Worm (Caenorhabditis elegans) whole organism, L2 larva: ENCODE results near the gene rsu-1.

Source experiments
- C34F6.9 ChIP-seq: fragments of 150-350 bp; optimal IDR thresholded peaks from 2 replicates; lab custom pipeline; 2014; ENCODE audit warnings: missing biosample characterization, missing genetic modification characterization
- F13H6.1 ChIP-seq: sonication (generic microtip); optimal IDR thresholded peaks from 2 replicates; lab custom pipeline; 2016; ENCODE audit warnings: missing genetic modification characterization, missing compliant biosample characterization
- R02D3.7 ChIP-seq: fragments of 150-350 bp; optimal IDR thresholded peaks from 2 replicates; lab custom pipeline; 2014; ENCODE audit warnings: missing biosample characterization, missing genetic modification characterization
- Y55F3AM.14 ChIP-seq: fragments of 200-800 bp; sonication (Bioruptor generic); optimal IDR thresholded peaks from 2 replicates; lab custom pipeline; 2018; ENCODE audit warnings: mild to moderate bottlenecking, missing genetic modification characterization, missing compliant biosample characterization
- alr-1 ChIP-seq: fragments of 150-350 bp; optimal IDR thresholded peaks from 2 replicates; lab custom pipeline; 2014; ENCODE audit warnings: missing biosample characterization, missing genetic modification characterization
- ama-1 ChIP-seq: fragments of 150-350 bp; optimal IDR thresholded peaks from 2 replicates; lab custom pipeline; 2018; ENCODE audit warnings: inconsistent platforms
- blmp-1 ChIP-seq: sonication (generic microtip); optimal IDR thresholded peaks from 2 replicates; lab custom pipeline; 2017; ENCODE audit warnings: missing genetic modification characterization, mild to moderate bottlenecking, missing compliant biosample characterization, antibody characterized with exemption, moderate library complexity; ENCODE audit not compliant: insufficient read depth
- ceh-16 ChIP-seq: fragments of 150-350 bp; optimal IDR thresholded peaks from 2 replicates; lab custom pipeline; 2014; ENCODE audit warnings: missing biosample characterization, missing genetic modification characterization
- crh-2 ChIP-seq: sonication (generic microtip); optimal IDR thresholded peaks from 2 replicates; lab custom pipeline; 2017; ENCODE audit warnings: missing biosample characterization, missing genetic modification characterization
- dmd-4 ChIP-seq: sonication (generic microtip); optimal IDR thresholded peaks from 2 replicates; lab custom pipeline; 2017; ENCODE audit warnings: missing biosample characterization, missing genetic modification characterization
- egl-27 ChIP-seq: sonication (generic microtip); optimal IDR thresholded peaks from 3 replicates; lab custom pipeline; 2017; ENCODE audit warnings: missing biosample characterization, missing genetic modification reagents, missing genetic modification characterization
- elt-1 ChIP-seq: fragments of 150-350 bp; optimal IDR thresholded peaks from 2 replicates; lab custom pipeline; 2014; ENCODE audit warnings: missing biosample characterization, missing genetic modification characterization
- fos-1 ChIP-seq: fragments of 150-350 bp; optimal IDR thresholded peaks from 2 replicates; lab custom pipeline; 2014; ENCODE audit warnings: missing biosample characterization, missing genetic modification characterization
- gmeb-1 ChIP-seq: fragments of 150-350 bp; optimal IDR thresholded peaks from 2 replicates; lab custom pipeline; 2014; ENCODE audit warnings: missing biosample characterization, missing genetic modification characterization
- lin-11 ChIP-seq: fragments of 150-350 bp; sonication (generic microtip); optimal IDR thresholded peaks from 2 replicates; lab custom pipeline; 2014; ENCODE audit warnings: missing biosample characterization, missing genetic modification characterization, inconsistent platforms, mixed read lengths
- lin-39 ChIP-seq: fragments of 150-350 bp; optimal IDR thresholded peaks from 2 replicates; lab custom pipeline; 2014; ENCODE audit warnings: missing biosample characterization, missing genetic modification reagents, missing genetic modification characterization
- mbf-1 ChIP-seq: sonication (generic microtip); optimal IDR thresholded peaks from 2 replicates; lab custom pipeline; 2017; ENCODE audit warnings: missing biosample characterization, missing genetic modification characterization
- mdl-1 ChIP-seq, 2 experiments: fragments of 150-350 bp in 1 of 2; sonication (generic microtip) in 1 of 2; optimal IDR thresholded peaks; 2 replicates each; lab custom pipeline; 2017; ENCODE audit warnings: missing biosample characterization in 2 of 2, missing genetic modification characterization in 2 of 2
- nhr-10 ChIP-seq: sonication (generic microtip); optimal IDR thresholded peaks from 2 replicates; lab custom pipeline; 2017; ENCODE audit warnings: missing biosample characterization, missing genetic modification characterization
- nhr-12 ChIP-seq: fragments of 150-350 bp; optimal IDR thresholded peaks from 2 replicates; lab custom pipeline; 2014; ENCODE audit warnings: missing biosample characterization, missing genetic modification characterization
- nhr-21 ChIP-seq: fragments of 150-350 bp; optimal IDR thresholded peaks from 2 replicates; lab custom pipeline; 2014; ENCODE audit warnings: missing biosample characterization, missing genetic modification characterization
- nhr-23 ChIP-seq: fragments of 150-350 bp; optimal IDR thresholded peaks from 2 replicates; lab custom pipeline; 2014; ENCODE audit warnings: missing biosample characterization, missing genetic modification reagents, missing genetic modification characterization
- nhr-6 ChIP-seq: fragments of 150-350 bp; optimal IDR thresholded peaks from 2 replicates; lab custom pipeline; 2014; ENCODE audit warnings: missing biosample characterization, missing genetic modification characterization
- nhr-77 ChIP-seq: fragments of 150-350 bp; optimal IDR thresholded peaks from 2 replicates; lab custom pipeline; 2014; ENCODE audit warnings: missing biosample characterization, missing genetic modification characterization
- peb-1 ChIP-seq: fragments of 150-350 bp; optimal IDR thresholded peaks from 2 replicates; lab custom pipeline; 2014; ENCODE audit warnings: missing biosample characterization, missing genetic modification characterization
- sem-4 ChIP-seq: fragments of 150-350 bp; optimal IDR thresholded peaks from 2 replicates; lab custom pipeline; 2014; ENCODE audit warnings: missing biosample characterization, missing genetic modification reagents, missing genetic modification characterization
- skn-1 ChIP-seq: sonication (generic microtip); optimal IDR thresholded peaks from 2 replicates; lab custom pipeline; 2017; ENCODE audit warnings: missing biosample characterization, missing genetic modification characterization
- sma-3 ChIP-seq: sonication (generic microtip); optimal IDR thresholded peaks from 2 replicates; lab custom pipeline; 2016; ENCODE audit warnings: missing genetic modification reagents, missing genetic modification characterization, missing compliant biosample characterization
- sma-9 ChIP-seq, 2 experiments: fragments of 150-350 bp in 1 of 2; sonication (generic microtip) in 1 of 2; optimal IDR thresholded peaks; 2 replicates each; lab custom pipeline; 2014 to 2016; ENCODE audit warnings: missing genetic modification characterization in 2 of 2, mild to moderate bottlenecking in 1 of 2, missing biosample characterization in 1 of 2, missing compliant biosample characterization in 1 of 2, missing genetic modification reagents in 1 of 2, moderate library complexity in 1 of 2
- snpc-4 ChIP-seq: fragments of 150-350 bp; optimal IDR thresholded peaks from 2 replicates; lab custom pipeline; 2014; ENCODE audit warnings: missing biosample characterization, missing genetic modification characterization
- unc-39 ChIP-seq: fragments of 150-350 bp; optimal IDR thresholded peaks from 2 replicates; lab custom pipeline; 2014; ENCODE audit warnings: missing biosample characterization, missing genetic modification characterization
- unc-55 ChIP-seq: fragments of 150-350 bp; sonication (generic microtip); optimal IDR thresholded peaks from 3 replicates; lab custom pipeline; 2014; ENCODE audit warnings: missing biosample characterization, missing genetic modification reagents, missing genetic modification characterization
- ztf-4 ChIP-seq: fragments of 150-350 bp; optimal IDR thresholded peaks from 2 replicates; lab custom pipeline; 2014; ENCODE audit warnings: missing biosample characterization, missing genetic modification characterization

rsu-1 gene

DNA sequence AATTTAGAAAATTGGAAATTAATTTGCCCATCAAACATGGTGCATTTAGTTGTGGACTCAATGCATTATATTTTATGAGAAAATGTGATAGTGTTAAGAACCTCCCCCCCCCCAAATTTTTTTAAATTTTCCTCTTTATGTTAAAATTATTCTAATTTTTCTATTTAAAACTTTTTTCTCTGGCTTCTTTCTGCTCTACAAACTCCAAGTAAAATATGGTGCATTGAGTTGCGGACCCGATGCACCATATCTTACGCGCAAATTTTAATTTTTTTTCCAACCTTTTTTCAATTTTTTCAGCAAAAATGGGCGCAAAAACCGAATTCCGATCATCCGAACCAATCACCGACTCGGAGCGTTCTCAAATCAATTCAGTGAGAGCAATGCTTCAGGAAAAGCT, 10.5 kb downstream of the rsu-1 start, which contains the start of gene C34C12.6:
C34C12.6 (plus strand) TSS at position 301 of the 400 bp plus-strand sequence.
- TF ChIP-seq F13H6.1 (tag; lab: Kevin White, UChicago) (no peak), Y55F3AM.14 (GFP tag; lab: Kevin White, UChicago) (no peak), nhr-12 (no peak), sma-9 (GFP tag; optimal IDR thresholded peaks at IDR 0.05; lab: Kevin White, UChicago) (no peak), sma-9 (tag; optimal IDR thresholded peaks at IDR 0.05; lab: Kevin White, UChicago) (no peak), lin-11 (tag; lab: Kevin White, UChicago) (no peak)

- no peak for TF ChIP-seq C34F6.9 (tag; lab: Kevin White, UChicago)
- no peak for TF ChIP-seq skn-1 (tag; lab: Kevin White, UChicago)
- no peak for TF ChIP-seq ceh-16 (tag; lab: Kevin White, UChicago)
- no peak for TF ChIP-seq ama-1 (lab: Kevin White, UChicago)
- TF ChIP-seq lin-11 (tag; lab: Kevin White, UChicago): no peak
- no peak for TF ChIP-seq crh-2 (tag; lab: Kevin White, UChicago)
- no peak for TF ChIP-seq snpc-4 (tag; lab: Kevin White, UChicago)
- TF ChIP-seq nhr-21 (tag; lab: Kevin White, UChicago): no peak
- no peak for TF ChIP-seq nhr-23
- TF ChIP-seq sma-9 (GFP tag; optimal IDR thresholded peaks at IDR 0.05; lab: Kevin White, UChicago): no peak
- no peak for TF ChIP-seq sma-9 (tag; optimal IDR thresholded peaks at IDR 0.05; lab: Kevin White, UChicago)
- no peak for TF ChIP-seq nhr-77 (tag; lab: Kevin White, UChicago)
- TF ChIP-seq, all 48 proteins: peak for 0
Measured at ce11 chrIII:3484995-3485394, 13.2 kb downstream of the rsu-1 start.

- TF ChIP-seq nhr-21 (tag; lab: Kevin White, UChicago) (no peak), unc-55 (GFP tag; lab: Kevin White, UChicago) (no peak), sem-4 (tag; lab: Kevin White, UChicago) (no peak), nhr-6 (tag; lab: Kevin White, UChicago) (no peak), nhr-10 (tag; lab: Kevin White, UChicago) (no peak), sma-3 (GFP tag; lab: Kevin White, UChicago) (peak; percentile 30), peb-1 (no peak), dmd-4 (tag; lab: Kevin White, UChicago) (no peak), R02D3.7 (tag; lab: Kevin White, UChicago) (no peak), blmp-1 (tag; lab: Kevin White, UChicago) (peak; percentile 55)
- TF ChIP-seq, all 48 proteins: peak for 2
Measured at ce11 chrIII:3486055-3486454, 14.3 kb downstream of the rsu-1 start.

DNA sequence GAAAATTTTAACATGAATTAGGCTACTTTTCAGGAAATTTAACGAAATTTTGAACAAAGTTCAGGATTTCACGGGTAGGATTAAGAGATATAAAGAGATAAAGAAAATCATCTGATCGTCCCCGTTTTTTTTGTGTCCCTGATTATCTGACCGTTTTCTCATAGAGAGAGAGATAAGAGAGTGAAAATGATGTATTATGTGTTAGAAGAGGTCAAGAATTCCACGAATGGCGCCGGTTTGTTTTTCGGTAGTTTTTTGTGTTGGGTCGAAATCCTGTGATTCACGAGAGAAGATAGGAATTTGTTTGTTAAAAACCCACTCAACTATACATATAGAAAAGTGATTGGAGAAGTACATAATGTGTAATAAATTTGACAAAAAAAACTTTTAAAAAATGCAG, 15.3 kb downstream of the rsu-1 start:
- no peak for TF ChIP-seq elt-1
- TF ChIP-seq alr-1 (tag; lab: Kevin White, UChicago): no peak
- TF ChIP-seq egl-27 (tag; lab: Kevin White, UChicago): no peak
- TF ChIP-seq F13H6.1 (tag; lab: Kevin White, UChicago): no peak
- no peak for TF ChIP-seq gmeb-1
- TF ChIP-seq sma-3 (GFP tag; lab: Kevin White, UChicago): no peak
- no peak for TF ChIP-seq mdl-1 (tag; optimal IDR thresholded peaks at IDR 0.05; lab: Kevin White, UChicago)
- no peak for TF ChIP-seq lin-39 (tag; lab: Kevin White, UChicago)
- no peak for TF ChIP-seq unc-55 (GFP tag; lab: Kevin White, UChicago)
- no peak for TF ChIP-seq nhr-10 (tag; lab: Kevin White, UChicago)
- no peak for TF ChIP-seq nhr-21 (tag; lab: Kevin White, UChicago)
- TF ChIP-seq ztf-4 (tag; lab: Kevin White, UChicago): no peak
- TF ChIP-seq peb-1: no peak
- no peak for TF ChIP-seq nhr-12
- no peak for TF ChIP-seq nhr-77 (tag; lab: Kevin White, UChicago)
- TF ChIP-seq crh-2 (tag; lab: Kevin White, UChicago): no peak

DNA sequence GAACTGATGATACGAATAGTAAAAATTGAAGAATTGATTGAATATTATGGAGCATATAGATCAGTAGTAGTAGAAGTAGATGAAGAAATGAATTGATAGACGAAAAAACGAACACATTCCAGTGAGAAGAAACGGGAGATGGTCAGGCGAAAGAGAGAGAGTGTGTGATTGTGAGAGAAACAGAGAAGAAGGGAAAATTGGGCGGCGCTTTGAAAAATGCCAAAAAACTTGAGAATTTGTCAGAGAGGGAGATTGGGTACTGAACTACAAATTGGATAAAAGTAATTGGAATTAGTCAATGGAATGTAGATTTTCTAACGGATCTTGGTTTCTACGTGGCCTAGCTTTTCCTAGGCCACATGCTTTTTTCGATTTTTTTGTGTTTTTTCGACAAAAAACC, 16.4 kb downstream of the rsu-1 start, which contains the start of gene C34C12.7:
C34C12.7 (minus strand) TSS at position 118 of the 400 bp plus-strand sequence.
- TF ChIP-seq mbf-1 (no peak), unc-39 (tag; lab: Kevin White, UChicago) (no peak), snpc-4 (tag; lab: Kevin White, UChicago) (no peak), lin-39 (tag; lab: Kevin White, UChicago) (no peak), mdl-1 (tag; optimal IDR thresholded peaks at IDR 0.05; lab: Kevin White, UChicago) (no peak), unc-55 (GFP tag; lab: Kevin White, UChicago) (no peak), fos-1 (tag; lab: Kevin White, UChicago) (no peak)
